Worm (Caenorhabditis elegans): ENCODE results near the gene pqn-62.

ce11 chrX:5209429-5209828, 13.5 kb downstream of the pqn-62 start:
- TF ChIP-seq snpc-4 (tag; optimal IDR thresholded peaks at IDR 0.05) (no peak), lin-11 (tag; optimal IDR thresholded peaks at IDR 0.05) (no peak), zag-1 (tag; optimal IDR thresholded peaks at IDR 0.05) (no peak), ceh-82 (tag; optimal IDR thresholded peaks at IDR 0.05) (no peak), ama-1 (optimal IDR thresholded peaks at IDR 0.05) (no peak), ceh-16 (tag; optimal IDR thresholded peaks at IDR 0.05) (no peak), egl-27 (tag; optimal IDR thresholded peaks at IDR 0.05) (no peak), ZK546.5 (tag; optimal IDR thresholded peaks at IDR 0.05) (no peak), ztf-11 (tag; optimal IDR thresholded peaks at IDR 0.05) (no peak), sma-9 (GFP tag; optimal IDR thresholded peaks at IDR 0.05) (no peak), sma-9 (tag; optimal IDR thresholded peaks at IDR 0.05) (no peak), mdl-1 (tag; optimal IDR thresholded peaks at IDR 0.05) (no peak), elt-3 (tag; optimal IDR thresholded peaks at IDR 0.05) (no peak)
